Worm (Caenorhabditis elegans) whole organism, L3 larva: ENCODE measurements around the gene str-163.

Experiments used
- aly-2 ChIP-seq: fragments of 150-350 bp; optimal IDR thresholded peaks from 2 replicates; lab custom pipeline; 2014; ENCODE audit warnings: missing biosample characterization, missing genetic modification characterization
- ceh-16 ChIP-seq: sonication (generic microtip); optimal IDR thresholded peaks from 2 replicates; lab custom pipeline; 2017; ENCODE audit warnings: missing biosample characterization, missing genetic modification characterization
- ceh-28 ChIP-seq: fragments of 150-350 bp; optimal IDR thresholded peaks from 2 replicates; lab custom pipeline; 2014; ENCODE audit warnings: missing biosample characterization, missing genetic modification reagents, missing genetic modification characterization
- ceh-9 ChIP-seq: sonication (generic microtip); optimal IDR thresholded peaks from 2 replicates; lab custom pipeline; 2018; ENCODE audit warnings: missing biosample characterization, missing genetic modification characterization
- daf-12 ChIP-seq: fragments of 150-350 bp; optimal IDR thresholded peaks from 2 replicates; lab custom pipeline; 2014; ENCODE audit warnings: missing biosample characterization, missing genetic modification reagents, missing genetic modification characterization
- egl-5 ChIP-seq: fragments of 150-350 bp; optimal IDR thresholded peaks from 2 replicates; lab custom pipeline; 2017; ENCODE audit warnings: missing biosample characterization, missing genetic modification reagents, missing genetic modification characterization, inconsistent platforms
- elt-2 ChIP-seq: sonication (generic microtip); optimal IDR thresholded peaks from 2 replicates; lab custom pipeline; 2016; ENCODE audit warnings: missing genetic modification reagents, mild to moderate bottlenecking, missing genetic modification characterization, missing compliant biosample characterization
- elt-3 ChIP-seq, 3 experiments: fragments of 150-350 bp in 1 of 3; sonication (generic microtip) in 2 of 3; optimal IDR thresholded peaks; 2 replicates in 2 of 3; 4 replicates in 1 of 3; lab custom pipeline; 2014 to 2017; ENCODE audit warnings: missing biosample characterization in 3 of 3, missing genetic modification characterization in 3 of 3
- eor-1 ChIP-seq, 2 experiments: fragments of 150-350 bp; optimal IDR thresholded peaks; 2 replicates each; lab custom pipeline; 2014 to 2018; ENCODE audit warnings: missing biosample characterization in 2 of 2, missing genetic modification characterization in 2 of 2
- fkh-2 ChIP-seq: fragments of 150-350 bp; optimal IDR thresholded peaks from 2 replicates; lab custom pipeline; 2014; ENCODE audit warnings: missing biosample characterization, missing genetic modification reagents, missing genetic modification characterization
- hmg-11 ChIP-seq: sonication (generic microtip); optimal IDR thresholded peaks from 2 replicates; lab custom pipeline; 2016; ENCODE audit warnings: missing genetic modification characterization, missing compliant biosample characterization
- lin-39 ChIP-seq: fragments of 150-350 bp; optimal IDR thresholded peaks from 2 replicates; lab custom pipeline; 2018; ENCODE audit warnings: missing biosample characterization, missing genetic modification reagents, missing genetic modification characterization
- lsy-12 ChIP-seq: sonication (generic microtip); optimal IDR thresholded peaks from 2 replicates; lab custom pipeline; 2016; ENCODE audit warnings: mild to moderate bottlenecking, missing genetic modification characterization, missing compliant biosample characterization
- mdl-1 ChIP-seq: fragments of 150-350 bp; optimal IDR thresholded peaks from 2 replicates; lab custom pipeline; 2014; ENCODE audit warnings: missing biosample characterization, missing genetic modification characterization
- mml-1 ChIP-seq: fragments of 150-350 bp; sonication (generic microtip); optimal IDR thresholded peaks from 3 replicates; lab custom pipeline; 2014; ENCODE audit warnings: missing biosample characterization, missing genetic modification characterization
- nfya-1 ChIP-seq: sonication (generic microtip); optimal IDR thresholded peaks from 2 replicates; lab custom pipeline; 2017; ENCODE audit warnings: missing genetic modification characterization, mild to moderate bottlenecking, missing compliant biosample characterization, antibody characterized with exemption, moderate library complexity; ENCODE audit not compliant: insufficient read depth
- nhr-12 ChIP-seq: fragments of 150-350 bp; optimal IDR thresholded peaks from 2 replicates; lab custom pipeline; 2014; ENCODE audit warnings: missing biosample characterization, missing genetic modification characterization
- nhr-23 ChIP-seq: fragments of 150-350 bp; optimal IDR thresholded peaks from 2 replicates; lab custom pipeline; 2014; ENCODE audit warnings: missing biosample characterization, missing genetic modification reagents, missing genetic modification characterization
- nhr-28 ChIP-seq: fragments of 150-350 bp; optimal IDR thresholded peaks from 2 replicates; lab custom pipeline; 2014; ENCODE audit warnings: missing biosample characterization, missing genetic modification characterization
- nhr-43 ChIP-seq: sonication (generic microtip); optimal IDR thresholded peaks from 2 replicates; lab custom pipeline; 2016; ENCODE audit warnings: mild to moderate bottlenecking, missing genetic modification characterization, missing compliant biosample characterization; ENCODE audit not compliant: poor library complexity, severe bottlenecking
- nhr-67 ChIP-seq: fragments of 150-350 bp; optimal IDR thresholded peaks from 2 replicates; lab custom pipeline; 2014; ENCODE audit warnings: missing biosample characterization, missing genetic modification characterization
- nhr-77 ChIP-seq: fragments of 150-350 bp; optimal IDR thresholded peaks from 2 replicates; lab custom pipeline; 2014; ENCODE audit warnings: missing biosample characterization, missing genetic modification characterization
- pha-4 ChIP-seq: fragments of 150-350 bp; optimal IDR thresholded peaks from 2 replicates; lab custom pipeline; 2014; ENCODE audit warnings: missing biosample characterization, missing genetic modification reagents, missing genetic modification characterization
- pqm-1 ChIP-seq: fragments of 150-350 bp; optimal IDR thresholded peaks from 2 replicates; lab custom pipeline; 2017; ENCODE audit warnings: missing biosample characterization, missing genetic modification characterization, inconsistent platforms
- sea-2 ChIP-seq: fragments of 150-350 bp; sonication (generic microtip); optimal IDR thresholded peaks from 4 replicates; lab custom pipeline; 2014; ENCODE audit warnings: missing biosample characterization, missing genetic modification reagents, missing genetic modification characterization
- snpc-4 ChIP-seq: fragments of 150-350 bp; optimal IDR thresholded peaks from 2 replicates; lab custom pipeline; 2014; ENCODE audit warnings: missing biosample characterization, missing genetic modification characterization
- tbx-2 ChIP-seq: sonication (generic microtip); optimal IDR thresholded peaks from 2 replicates; lab custom pipeline; 2016; ENCODE audit warnings: mild to moderate bottlenecking, missing genetic modification characterization, missing compliant biosample characterization
- unc-39 ChIP-seq: sonication (generic microtip); optimal IDR thresholded peaks from 4 replicates; lab custom pipeline; 2017; ENCODE audit warnings: missing biosample characterization, missing genetic modification characterization
- unc-62 ChIP-seq: fragments of 150-350 bp; sonication (generic microtip); optimal IDR thresholded peaks from 4 replicates; lab custom pipeline; 2014; ENCODE audit warnings: missing biosample characterization, missing genetic modification reagents, missing genetic modification characterization
- zag-1 ChIP-seq: fragments of 150-350 bp; optimal IDR thresholded peaks from 2 replicates; lab custom pipeline; 2014; ENCODE audit warnings: missing biosample characterization, missing genetic modification characterization
- ztf-11 ChIP-seq: fragments of 150-350 bp; optimal IDR thresholded peaks from 2 replicates; lab custom pipeline; 2014; ENCODE audit warnings: missing biosample characterization, missing genetic modification characterization
- ztf-4 ChIP-seq: fragments of 150-350 bp; optimal IDR thresholded peaks from 2 replicates; lab custom pipeline; 2014; ENCODE audit warnings: missing biosample characterization, missing genetic modification characterization

The str-163 gene

ce11 chrIV:4941681-4942080 is 12.3 kb upstream of the str-163 start, which contains the start of gene Y9C9A.5:
Gene Y9C9A.5 (plus strand): TSS chrIV:4941981.
- TF ChIP-seq nhr-77 (tag; lab: Kevin White, UChicago) (no peak), elt-3 (tag; optimal IDR thresholded peaks at IDR 0.05; lab: Kevin White, UChicago) (no peak), snpc-4 (tag; lab: Kevin White, UChicago) (no peak), fkh-2 (tag; lab: Kevin White, UChicago) (no peak)

- no peak for TF ChIP-seq aly-2
- no peak for TF ChIP-seq unc-62
- TF ChIP-seq egl-5, result no peak
- no peak for TF ChIP-seq ztf-4
- no peak for TF ChIP-seq nhr-67 (tag; lab: Kevin White, UChicago)
- TF ChIP-seq nhr-43 (tag; lab: Kevin White, UChicago), result no peak
- TF ChIP-seq pha-4 (tag; lab: Kevin White, UChicago), result no peak
- no peak for TF ChIP-seq ztf-11 (tag; lab: Kevin White, UChicago)
- TF ChIP-seq nhr-28, result no peak
These were observed 8.2 kb upstream of the str-163 start, which contains the start of gene str-169 for ce11 chrIV:4945771-4946170. Gene str-169 (plus strand): TSS chrIV:4946071.

ce11 chrIV:4960623-4961022 is 6.6 kb downstream of the str-163 start, which contains the start of gene str-164:
Gene str-164 (plus strand): TSS chrIV:4960735.
- TF ChIP-seq unc-39, result no peak
- no peak for TF ChIP-seq lsy-12 (tag; lab: Kevin White, UChicago)
- no peak for TF ChIP-seq nhr-12
- no peak for TF ChIP-seq elt-3 (tag; optimal IDR thresholded peaks at IDR 0.05; lab: Kevin White, UChicago)
- no peak for TF ChIP-seq aly-2
- TF ChIP-seq hmg-11, result no peak
- TF ChIP-seq ztf-4, result no peak
- TF ChIP-seq tbx-2 (tag; lab: Kevin White, UChicago), result no peak
- TF ChIP-seq elt-2 (tag; lab: Kevin White, UChicago), result no peak

- TF ChIP-seq mml-1 (tag; lab: Kevin White, UChicago) (no peak), zag-1 (tag; lab: Kevin White, UChicago) (no peak), ceh-9 (no peak), nfya-1 (tag; lab: Kevin White, UChicago) (no peak), ceh-28 (tag; lab: Kevin White, UChicago) (no peak), pqm-1 (no peak), daf-12 (tag; lab: Kevin White, UChicago) (no peak), nhr-23 (no peak), nhr-77 (tag; lab: Kevin White, UChicago) (no peak), sea-2 (GFP tag; lab: Kevin White, UChicago) (no peak), unc-62 (no peak), lin-39 (tag; lab: Kevin White, UChicago) (no peak), eor-1 (tag; optimal IDR thresholded peaks at IDR 0.05; lab: Kevin White, UChicago) (no peak), mdl-1 (tag; lab: Kevin White, UChicago) (no peak), fkh-2 (tag; lab: Kevin White, UChicago) (no peak), ceh-16 (tag; lab: Kevin White, UChicago) (no peak)
These were observed 9.8 kb downstream of the str-163 start, which contains the start of gene txt-3 for ce11 chrIV:4963834-4964233. Gene txt-3 (plus strand): TSS chrIV:4963958.

- TF ChIP-seq tbx-2 (tag; lab: Kevin White, UChicago) (no peak), unc-39 (no peak), zag-1 (tag; lab: Kevin White, UChicago) (no peak), elt-3 (tag; optimal IDR thresholded peaks at IDR 0.05; lab: Kevin White, UChicago) (no peak), eor-1 (tag; optimal IDR thresholded peaks at IDR 0.05; lab: Kevin White, UChicago) (no peak)
- TF ChIP-seq, all 47 proteins: peak for 0
These were observed 15.4 kb downstream of the str-163 start, which contains the start of gene Y9C9A.13 for ce11 chrIV:4969419-4969818. Gene Y9C9A.13 (minus strand): TSS chrIV:4969519.

DNA sequence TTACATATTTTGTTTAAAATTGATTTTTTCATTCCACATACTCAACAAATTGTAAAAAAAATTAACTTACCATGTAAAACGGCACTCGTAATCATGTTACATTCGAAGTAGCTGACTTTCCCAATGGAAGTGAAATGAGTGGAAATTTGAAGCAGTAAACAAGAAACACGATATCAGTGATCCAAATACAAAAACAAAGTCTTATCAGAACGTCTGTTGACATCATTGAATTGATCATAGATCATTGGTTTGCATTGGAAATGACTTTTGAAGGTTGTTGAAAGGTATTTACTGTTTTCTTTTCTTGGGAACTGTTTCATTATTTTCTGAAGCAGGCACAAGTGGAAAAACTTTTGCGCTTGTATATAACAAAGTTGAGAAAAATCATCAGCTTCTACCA is 22.0 kb downstream of the str-163 start, which contains the start of gene Y9C9A.16:
TSS of gene Y9C9A.16 (minus strand) at position 131 of the 400 bp plus-strand sequence.
- TF ChIP-seq nhr-67 (tag; lab: Kevin White, UChicago), result no peak
